Fruit fly (Drosophila melanogaster) whole organism, embryonic: Measurements from ENCODE around the gene Sytbeta.
A peak's percentile ranks its signal among the peaks of the same experiment; 100 is the strongest.

Source experiments
- Asciz ChIP-seq: fragments of 200-800 bp; sonication (Bioruptor generic); optimal IDR thresholded peaks from 2 replicates; lab custom pipeline; 2017; ENCODE audit warnings: missing biosample characterization, mild to moderate bottlenecking, missing genetic modification characterization, missing genetic modification reagents
- B-H1 ChIP-seq: fragments of 200-800 bp; sonication (Bioruptor generic); IDR thresholded peaks from 3 replicates; pipeline ENCODE4 v1.3.6; 2022; ENCODE audit warnings: missing biosample characterization, missing genetic modification characterization
- C15 ChIP-seq: fragments of 200-800 bp; sonication (Bioruptor generic); IDR thresholded peaks from 3 replicates; pipeline ENCODE4 v1.3.6; 2022; ENCODE audit warnings: missing biosample characterization, missing genetic modification characterization
- CG10147 ChIP-seq: fragments of 200-800 bp; sonication (Bioruptor generic); optimal IDR thresholded peaks from 2 replicates; lab custom pipeline; 2019; ENCODE audit warnings: missing biosample characterization, mild to moderate bottlenecking, missing genetic modification characterization, moderate library complexity
- CG11696 ChIP-seq: fragments of 200-800 bp; sonication (Bioruptor generic); IDR thresholded peaks from 2 replicates; pipeline ENCODE4 v1.3.6; 2022; ENCODE audit warnings: missing biosample characterization, missing genetic modification characterization
- CG12659 ChIP-seq: fragments of 200-800 bp; sonication (Bioruptor generic); optimal IDR thresholded peaks from 3 replicates; lab custom pipeline; 2017; ENCODE audit warnings: mild to moderate bottlenecking, missing biosample characterization, missing genetic modification reagents, missing genetic modification characterization
- CG12744 ChIP-seq: fragments of 200-800 bp; sonication (Bioruptor generic); optimal IDR thresholded peaks from 2 replicates; lab custom pipeline; 2016; ENCODE audit warnings: missing biosample characterization, missing genetic modification characterization
- CG12769 ChIP-seq: fragments of 200-800 bp; sonication (Bioruptor generic); optimal IDR thresholded peaks from 2 replicates; lab custom pipeline; 2019; ENCODE audit warnings: missing biosample characterization, mild to moderate bottlenecking, missing genetic modification characterization, moderate library complexity
- CG12942 ChIP-seq: fragments of 200-800 bp; sonication (Bioruptor generic); optimal IDR thresholded peaks from 3 replicates; lab custom pipeline; 2016; ENCODE audit warnings: missing biosample characterization, missing genetic modification characterization
- CG15269 ChIP-seq: fragments of 200-800 bp; sonication (Bioruptor generic); optimal IDR thresholded peaks from 2 replicates; lab custom pipeline; 2018; ENCODE audit warnings: missing biosample characterization, mild to moderate bottlenecking, missing genetic modification characterization, moderate library complexity
- CG15601 ChIP-seq: fragments of 200-800 bp; sonication (Bioruptor generic); optimal IDR thresholded peaks from 3 replicates; lab custom pipeline; 2019; ENCODE audit warnings: missing biosample characterization, mild to moderate bottlenecking, missing genetic modification characterization, moderate library complexity
- CG17328 ChIP-seq: fragments of 200-800 bp; sonication (Bioruptor generic); IDR thresholded peaks from 2 replicates; pipeline ENCODE4 v1.3.6; 2022; ENCODE audit warnings: missing biosample characterization, missing genetic modification characterization
- CG17568 ChIP-seq: fragments of 200-800 bp; sonication (Bioruptor generic); optimal IDR thresholded peaks from 2 replicates; lab custom pipeline; 2018; ENCODE audit warnings: missing biosample characterization, mild to moderate bottlenecking, missing genetic modification characterization, moderate library complexity
- CG17912 ChIP-seq: fragments of 200-800 bp; sonication (Bioruptor generic); optimal IDR thresholded peaks from 2 replicates; lab custom pipeline; 2018; ENCODE audit warnings: missing biosample characterization, mild to moderate bottlenecking, missing genetic modification characterization
- CG18011 ChIP-seq: fragments of 200-800 bp; sonication (Bioruptor generic); optimal IDR thresholded peaks from 2 replicates; lab custom pipeline; 2017; ENCODE audit warnings: missing biosample characterization, missing genetic modification characterization, mild to moderate bottlenecking, moderate library complexity, missing genotype
- CG32772 ChIP-seq: fragments of 200-800 bp; sonication (Bioruptor generic); IDR thresholded peaks from 2 replicates; pipeline ENCODE4 v1.3.6; 2022; ENCODE audit warnings: missing biosample characterization, missing genetic modification characterization
- CG33557 ChIP-seq: fragments of 200-800 bp; sonication (Bioruptor generic); optimal IDR thresholded peaks from 2 replicates; lab custom pipeline; 2019; ENCODE audit warnings: missing biosample characterization, mild to moderate bottlenecking, missing genetic modification characterization, moderate library complexity
- CG3847 ChIP-seq: fragments of 200-800 bp; sonication (Bioruptor generic); IDR thresholded peaks from 2 replicates; pipeline ENCODE4 v1.3.6; 2022; ENCODE audit warnings: missing biosample characterization, missing genetic modification characterization
- CG5180 ChIP-seq: fragments of 200-800 bp; sonication (Bioruptor generic); optimal IDR thresholded peaks from 3 replicates; lab custom pipeline; 2017; ENCODE audit warnings: missing biosample characterization, missing genetic modification characterization, mild to moderate bottlenecking, moderate library complexity, missing genetic modification reagents
- CG6813 ChIP-seq: fragments of 200-800 bp; sonication (Bioruptor generic); optimal IDR thresholded peaks from 2 replicates; lab custom pipeline; 2017; ENCODE audit warnings: missing biosample characterization, missing genetic modification characterization, mild to moderate bottlenecking, moderate library complexity, missing genetic modification reagents
- CG7372 ChIP-seq: fragments of 200-800 bp; sonication (Bioruptor generic); IDR thresholded peaks from 2 replicates; pipeline ENCODE4 v1.3.6; 2022; ENCODE audit warnings: missing biosample characterization, missing genetic modification characterization
- CG8089 ChIP-seq: fragments of 200-800 bp; sonication (Bioruptor generic); optimal IDR thresholded peaks from 3 replicates; lab custom pipeline; 2016; ENCODE audit warnings: missing biosample characterization, missing genetic modification characterization
- CTCF ChIP-seq: fragments of 200-800 bp; sonication (Bioruptor generic); optimal IDR thresholded peaks from 2 replicates; lab custom pipeline; 2017; ENCODE audit warnings: missing biosample characterization, mild to moderate bottlenecking, missing genetic modification characterization, moderate library complexity
- Camta ChIP-seq: fragments of 200-800 bp; sonication (Bioruptor generic); optimal IDR thresholded peaks from 2 replicates; lab custom pipeline; 2016; ENCODE audit warnings: missing biosample characterization, missing genetic modification characterization
- Dip3 ChIP-seq: fragments of 200-800 bp; sonication (Bioruptor generic); optimal IDR thresholded peaks from 3 replicates; lab custom pipeline; 2016; ENCODE audit warnings: missing biosample characterization, missing genetic modification characterization
- Fer1 ChIP-seq: fragments of 200-800 bp; sonication (Bioruptor generic); optimal IDR thresholded peaks from 2 replicates; lab custom pipeline; 2017; ENCODE audit warnings: missing biosample characterization, mild to moderate bottlenecking, missing genetic modification characterization
- H15 ChIP-seq: fragments of 200-800 bp; sonication (Bioruptor generic); IDR thresholded peaks from 3 replicates; pipeline ENCODE4 v1.3.6; 2022; ENCODE audit warnings: missing biosample characterization, missing genetic modification characterization
- H2.0 ChIP-seq: fragments of 200-800 bp; sonication (Bioruptor generic); IDR thresholded peaks from 2 replicates; pipeline ENCODE4 v1.3.6; 2022; ENCODE audit warnings: missing biosample characterization, missing genetic modification characterization
- HLH3B ChIP-seq: fragments of 200-800 bp; sonication (Bioruptor generic); IDR thresholded peaks from 2 replicates; pipeline ENCODE4 v1.3.6; 2022; ENCODE audit warnings: missing biosample characterization, missing genetic modification characterization
- Hsf ChIP-seq: fragments of 200-800 bp; sonication (Bioruptor generic); optimal IDR thresholded peaks from 3 replicates; lab custom pipeline; 2016; ENCODE audit warnings: missing biosample characterization, missing genetic modification characterization
- Lhr ChIP-seq: fragments of 200-800 bp; sonication (Bioruptor generic); optimal IDR thresholded peaks from 3 replicates; lab custom pipeline; 2017; ENCODE audit warnings: mild to moderate bottlenecking, missing biosample characterization, missing genetic modification reagents, missing genetic modification characterization
- Med ChIP-seq: fragments of 200-800 bp; sonication (Bioruptor generic); peaks from one replicate; lab custom pipeline; 2016; ENCODE audit warnings: missing biosample characterization, missing genetic modification characterization, mild to moderate bottlenecking, inconsistent platforms, moderate library complexity
- Nf-YB ChIP-seq: fragments of 200-800 bp; sonication (Bioruptor generic); optimal IDR thresholded peaks from 3 replicates; lab custom pipeline; 2019; ENCODE audit warnings: missing biosample characterization, mild to moderate bottlenecking, missing genetic modification characterization, moderate library complexity
- Oli ChIP-seq: fragments of 200-800 bp; sonication (Bioruptor generic); optimal IDR thresholded peaks from 2 replicates; lab custom pipeline; 2018; ENCODE audit warnings: missing biosample characterization, mild to moderate bottlenecking, missing genetic modification characterization, moderate library complexity
- Spps ChIP-seq: fragments of 200-800 bp; sonication (Bioruptor generic); optimal IDR thresholded peaks from 2 replicates; lab custom pipeline; 2018; ENCODE audit warnings: missing biosample characterization, mild to moderate bottlenecking, missing genetic modification characterization
- Taf1 ChIP-seq: fragments of 200-800 bp; sonication (Bioruptor generic); IDR thresholded peaks from 2 replicates; pipeline ENCODE4 v1.3.6; 2022; ENCODE audit warnings: missing biosample characterization, missing genetic modification characterization
- bbx ChIP-seq: fragments of 200-800 bp; sonication (Bioruptor generic); IDR thresholded peaks from 2 replicates; pipeline ENCODE4 v1.3.6; 2022; ENCODE audit warnings: missing biosample characterization, missing genetic modification characterization; ENCODE audit not compliant: partially characterized antibody
- bigmax ChIP-seq: fragments of 200-800 bp; sonication (Bioruptor generic); optimal IDR thresholded peaks from 2 replicates; lab custom pipeline; 2018; ENCODE audit warnings: missing biosample characterization, mild to moderate bottlenecking, missing genetic modification characterization
- bowl ChIP-seq: fragments of 200-800 bp; sonication (Bioruptor generic); IDR thresholded peaks from 2 replicates; pipeline ENCODE4 v1.3.6; 2022; ENCODE audit warnings: missing biosample characterization, missing genetic modification characterization
- chif ChIP-seq, 2 experiments: fragments of 200-800 bp; sonication (Bioruptor generic); optimal IDR thresholded peaks; 3 replicates each; lab custom pipeline; 2016; ENCODE audit warnings: missing biosample characterization in 2 of 2, missing genetic modification characterization in 2 of 2
- ems ChIP-seq: fragments of 200-800 bp; sonication (Bioruptor generic); optimal IDR thresholded peaks from 3 replicates; lab custom pipeline; 2016; ENCODE audit warnings: missing biosample characterization, missing genetic modification characterization
- fd64A ChIP-seq: fragments of 200-800 bp; sonication (Bioruptor generic); optimal IDR thresholded peaks from 3 replicates; lab custom pipeline; 2018; ENCODE audit warnings: missing biosample characterization, mild to moderate bottlenecking, missing genetic modification characterization
- hkb ChIP-seq, 2 experiments: fragments of 200-800 bp in 1 of 2; fragments of >200 bp in 1 of 2; sonication (Bioruptor generic) in 1 of 2; IDR thresholded peaks in 1 of 2; optimal IDR thresholded peaks in 1 of 2; 2 replicates each; pipeline versions ENCODE4 v1.3.6 to Lab custom; 2017 to 2022; ENCODE audit warnings: missing biosample characterization in 1 of 2, missing genetic modification characterization in 1 of 2
- insv ChIP-seq, 2 experiments: fragments of 200-800 bp; sonication (Bioruptor generic); optimal IDR thresholded peaks; 3 replicates each; lab custom pipeline; 2016 to 2018; ENCODE audit warnings: missing biosample characterization in 2 of 2, missing genetic modification characterization in 2 of 2
- kni ChIP-seq: fragments of 200-800 bp; sonication (Bioruptor generic); optimal IDR thresholded peaks from 3 replicates; lab custom pipeline; 2017; ENCODE audit warnings: mild to moderate bottlenecking, missing biosample characterization, missing genetic modification reagents, missing genetic modification characterization
- pzg ChIP-seq: fragments of 200-800 bp; sonication (Bioruptor generic); optimal IDR thresholded peaks from 3 replicates; lab custom pipeline; 2018; ENCODE audit warnings: missing biosample characterization, mild to moderate bottlenecking, missing genetic modification characterization, moderate library complexity
- sd ChIP-seq: fragments of 200-800 bp; sonication (Bioruptor generic); optimal IDR thresholded peaks from 3 replicates; lab custom pipeline; 2018; ENCODE audit warnings: missing biosample characterization, mild to moderate bottlenecking, missing genetic modification characterization, moderate library complexity
- tio ChIP-seq: fragments of 200-800 bp; sonication (Bioruptor generic); optimal IDR thresholded peaks from 2 replicates; lab custom pipeline; 2017; ENCODE audit warnings: missing biosample characterization, missing genetic modification characterization, inconsistent platforms
- toy ChIP-seq: fragments of 200-800 bp; sonication (Bioruptor generic); IDR thresholded peaks from 2 replicates; pipeline ENCODE4 v1.3.6; 2022; ENCODE audit warnings: missing biosample characterization, missing genetic modification characterization
- tx ChIP-seq: fragments of 200-800 bp; sonication (Bioruptor generic); optimal IDR thresholded peaks from 2 replicates; lab custom pipeline; 2016; ENCODE audit warnings: missing biosample characterization, missing genetic modification characterization
- wor ChIP-seq: fragments of 200-800 bp; sonication (Bioruptor generic); IDR thresholded peaks from 2 replicates; pipeline ENCODE4 v1.3.6; 2022; ENCODE audit warnings: missing biosample characterization, missing genetic modification characterization

Sytbeta gene

DNA sequence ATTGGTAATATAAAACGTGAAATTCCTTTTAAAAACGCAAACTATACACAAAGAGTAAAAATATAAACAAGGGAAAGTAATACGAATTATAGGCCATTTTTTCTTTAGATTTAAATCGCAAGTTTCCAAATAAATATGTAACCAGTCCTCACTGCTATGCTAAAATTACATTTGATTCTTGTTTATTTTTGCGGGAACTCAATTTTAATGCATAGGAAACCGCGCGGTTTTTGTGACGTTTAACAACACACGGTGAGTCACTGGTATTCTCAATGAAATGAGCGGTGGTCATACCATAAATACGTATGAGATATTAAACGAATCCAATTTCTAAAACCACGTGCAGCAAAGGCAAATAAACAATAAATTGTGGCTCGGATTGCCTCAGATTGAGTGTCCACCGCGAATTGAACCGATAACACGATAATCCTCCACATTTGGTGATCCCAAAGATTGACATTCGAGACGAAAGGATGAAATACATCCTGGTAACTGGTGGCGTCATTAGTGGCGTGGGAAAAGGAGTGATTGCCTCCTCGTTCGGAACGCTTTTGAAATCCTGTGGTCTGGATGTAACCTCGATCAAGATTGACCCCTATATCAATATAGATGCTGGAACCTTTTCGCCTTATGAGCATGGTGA is 33.2 kb upstream of the Sytbeta start, which contains the start of gene Ctps (continued):
- TF ChIP-seq chif (GFP tag; optimal IDR thresholded peaks at IDR 0.05; lab: Kevin White, UChicago): no peak
- TF ChIP-seq Camta: no peak
- no peak for TF ChIP-seq H15 (GFP tag; lab: Robert Waterston, UW)
- peak; percentile 75 for TF ChIP-seq pzg (GFP tag; lab: Kevin White, UChicago)
- TF ChIP-seq Asciz (GFP tag; lab: Kevin White, UChicago): no peak
- TF ChIP-seq Spps (tag; lab: Kevin White, UChicago): no peak
- TF ChIP-seq hkb (optimal IDR thresholded peaks at IDR 0.05; lab: Kevin White, UChicago): no peak
- no peak for TF ChIP-seq hkb (GFP tag; IDR thresholded peaks at IDR 0.05; lab: Robert Waterston, UW)
- no peak for TF ChIP-seq bbx (GFP tag; lab: Robert Waterston, UW)
- TF ChIP-seq CG12769 (tag; lab: Kevin White, UChicago): peak; percentile 2
- TF ChIP-seq bowl (GFP tag; lab: Robert Waterston, UW): no peak
- TF ChIP-seq CG18011 (GFP tag; lab: Kevin White, UChicago): no peak
- TF ChIP-seq Nf-YB (GFP tag; lab: Kevin White, UChicago): no peak
- TF ChIP-seq CG12744 (GFP tag; lab: Kevin White, UChicago): no peak
- no peak for TF ChIP-seq CG32772 (GFP tag; lab: Robert Waterston, UW)
- TF ChIP-seq sd (tag; lab: Kevin White, UChicago): no peak
- TF ChIP-seq CG8089: no peak
- TF ChIP-seq ems (GFP tag; lab: Kevin White, UChicago): peak; percentile 11
- no peak for TF ChIP-seq CG17568 (GFP tag; lab: Kevin White, UChicago)
- TF ChIP-seq CTCF (GFP tag; lab: Kevin White, UChicago): peak; percentile 44
- TF ChIP-seq CG12659 (GFP tag; lab: Kevin White, UChicago): peak; percentile 24
- no peak for TF ChIP-seq CG17328 (GFP tag; lab: Robert Waterston, UW)
- TF ChIP-seq wor (GFP tag; lab: Robert Waterston, UW): no peak
- TF ChIP-seq Med: peak; percentile 91
- TF ChIP-seq B-H1: no peak
- peak; percentile 6 for TF ChIP-seq bigmax (GFP tag; lab: Kevin White, UChicago)
- no peak for TF ChIP-seq kni (GFP tag; lab: Kevin White, UChicago)
- TF ChIP-seq tio (GFP tag; lab: Kevin White, UChicago): no peak
- no peak for TF ChIP-seq Lhr
- TF ChIP-seq CG3847 (GFP tag; lab: Robert Waterston, UW): no peak
- no peak for TF ChIP-seq HLH3B (GFP tag; lab: Robert Waterston, UW)
- no peak for TF ChIP-seq Dip3 (GFP tag; lab: Kevin White, UChicago)
- TF ChIP-seq fd64A: no peak
- no peak for TF ChIP-seq CG15601 (tag; lab: Kevin White, UChicago)
- no peak for TF ChIP-seq CG10147 (GFP tag; lab: Kevin White, UChicago)
- TF ChIP-seq Oli (tag; lab: Kevin White, UChicago): no peak
- no peak for TF ChIP-seq H2.0 (GFP tag; lab: Robert Waterston, UW)
- TF ChIP-seq CG33557: no peak
- TF ChIP-seq CG5180: no peak
- TF ChIP-seq tx (GFP tag; lab: Kevin White, UChicago): no peak
- TF ChIP-seq C15: no peak
- TF ChIP-seq Taf1: no peak
- no peak for TF ChIP-seq insv (GFP tag; optimal IDR thresholded peaks at IDR 0.05; lab: Kevin White, UChicago)
- TF ChIP-seq CG15269 (tag; lab: Kevin White, UChicago): no peak
- no peak for TF ChIP-seq CG11696 (GFP tag; lab: Robert Waterston, UW)
- peak; percentile 19 for TF ChIP-seq CG17912
- no peak for TF ChIP-seq CG7372
- no peak for TF ChIP-seq CG12942 (GFP tag; lab: Kevin White, UChicago)
- no peak for TF ChIP-seq CG6813
- TF ChIP-seq Fer1: peak; percentile 27
- TF ChIP-seq toy (GFP tag; lab: Robert Waterston, UW): no peak
- peak; percentile 3 for TF ChIP-seq Hsf (GFP tag; lab: Kevin White, UChicago)
